Worm (Caenorhabditis elegans) whole organism, midembryonic: ENCODE data around the gene spp-18.

Experiments used
- T22C8.4 ChIP-seq: fragments of 200-800 bp; sonication (Bioruptor generic); IDR thresholded peaks from 2 replicates; pipeline ENCODE4 v1.3.6; 2022; ENCODE audit warnings: missing genetic modification characterization, missing compliant biosample characterization
- cog-1 ChIP-seq: sonication (generic microtip); optimal IDR thresholded peaks from 2 replicates; lab custom pipeline; 2016; ENCODE audit warnings: missing genetic modification characterization, missing compliant biosample characterization
- klf-2 ChIP-seq: fragments of 200-800 bp; sonication (Bioruptor generic); conservative IDR thresholded peaks from 2 replicates; pipeline ENCODE4 v1.3.6; 2022; ENCODE audit warnings: missing genetic modification reagents, missing genetic modification characterization, missing compliant biosample characterization
- med-1 ChIP-seq: sonication (generic microtip); optimal IDR thresholded peaks from 2 replicates; lab custom pipeline; 2017; ENCODE audit warnings: missing genetic modification characterization, mild to moderate bottlenecking, missing compliant biosample characterization, antibody characterized with exemption, missing genetic modification reagents; ENCODE audit not compliant: insufficient read depth
- tab-1 ChIP-seq: fragments of 200-800 bp; sonication (Bioruptor generic); IDR thresholded peaks from 2 replicates; pipeline ENCODE4 v1.3.6; 2022; ENCODE audit warnings: missing genetic modification characterization, missing compliant biosample characterization
- ztf-23 ChIP-seq: fragments of 200-800 bp; sonication (Bioruptor generic); IDR thresholded peaks from 2 replicates; pipeline ENCODE4 v1.3.6; 2022; ENCODE audit warnings: missing genetic modification reagents, missing genetic modification characterization, missing compliant biosample characterization

ce11 chrIV:9566505-9566904 is 27.0 kb upstream of the spp-18 start, which contains the start of gene lron-14:
- TF ChIP-seq tab-1 (GFP tag; lab: Robert Waterston, UW) (no peak), T22C8.4 (GFP tag; lab: Robert Waterston, UW) (no peak), klf-2 (no peak), ztf-23 (GFP tag; lab: Robert Waterston, UW) (no peak), cog-1 (tag; lab: Kevin White, UChicago) (no peak), med-1 (no peak)
